Worm (Caenorhabditis elegans) whole organism, L4 larva: ENCODE data around the gene B0361.14.

Experiments used
- F44E2.7 ChIP-seq: fragments of 200-800 bp; sonication (Bioruptor generic); IDR thresholded peaks from 2 replicates; pipeline ENCODE4 v2.1.2; 2022; ENCODE audit warnings: missing genetic modification characterization, missing compliant biosample characterization
- T20F7.1 ChIP-seq: fragments of 200-800 bp; sonication (Bioruptor generic); optimal IDR thresholded peaks from 2 replicates; lab custom pipeline; 2018; ENCODE audit warnings: mild to moderate bottlenecking, missing genetic modification characterization, missing compliant biosample characterization
- Y105C5A.15 ChIP-seq: fragments of 200-800 bp; sonication (Bioruptor generic); IDR thresholded peaks from 2 replicates; pipeline ENCODE4 v1.3.6; 2022; ENCODE audit warnings: missing genetic modification characterization, missing compliant biosample characterization
- aha-1 ChIP-seq: fragments of 150-350 bp; peaks from one replicate; lab custom pipeline; 2014; ENCODE audit warnings: missing biosample characterization, missing genetic modification characterization
- ama-1 ChIP-seq: fragments of 150-350 bp; optimal IDR thresholded peaks from 2 replicates; lab custom pipeline; 2014; ENCODE audit warnings: inconsistent platforms, mixed read lengths
- ceh-82 ChIP-seq: sonication (generic microtip); optimal IDR thresholded peaks from 2 replicates; lab custom pipeline; 2017; ENCODE audit warnings: missing biosample characterization, missing genetic modification characterization
- cey-2 ChIP-seq: sonication (generic microtip); optimal IDR thresholded peaks from 3 replicates; lab custom pipeline; 2017; ENCODE audit warnings: missing genetic modification characterization, mild to moderate bottlenecking, missing compliant biosample characterization, antibody characterized with exemption, borderline replicate concordance; ENCODE audit not compliant: insufficient read depth
- ctbp-1 ChIP-seq: fragments of 200-800 bp; sonication (Bioruptor generic); IDR thresholded peaks from 2 replicates; pipeline ENCODE4 v1.3.6; 2022; ENCODE audit warnings: missing genetic modification reagents, missing genetic modification characterization, missing compliant biosample characterization
- daf-16 ChIP-seq, 3 experiments: sonication (generic microtip); optimal IDR thresholded peaks; 2 replicates each; lab custom pipeline; 2016 to 2017; ENCODE audit warnings: missing genetic modification characterization in 3 of 3, missing genetic modification reagents in 3 of 3, mild to moderate bottlenecking in 2 of 3, missing compliant biosample characterization in 2 of 3, missing biosample characterization in 1 of 3, moderate library complexity in 1 of 3
- dmd-6 ChIP-seq: fragments of 200-800 bp; sonication (Bioruptor generic); IDR thresholded peaks from 2 replicates; pipeline ENCODE4 v1.3.6; 2022; ENCODE audit warnings: missing genetic modification reagents, missing genetic modification characterization, missing compliant biosample characterization
- dve-1 ChIP-seq: sonication (generic microtip); optimal IDR thresholded peaks from 2 replicates; lab custom pipeline; 2017; ENCODE audit warnings: antibody characterized with exemption, mild to moderate bottlenecking, missing genetic modification characterization, missing compliant biosample characterization; ENCODE audit not compliant: insufficient read depth
- hif-1 ChIP-seq, 2 experiments: sonication (generic microtip); optimal IDR thresholded peaks; 2 replicates each; lab custom pipeline; 2016 to 2017; ENCODE audit warnings: missing compliant biosample characterization in 2 of 2, missing genetic modification characterization in 2 of 2, missing genetic modification reagents in 2 of 2, missing genotype in 2 of 2, mild to moderate bottlenecking in 1 of 2
- hlh-11 ChIP-seq: fragments of 200-800 bp; sonication (Bioruptor generic); optimal IDR thresholded peaks from 2 replicates; lab custom pipeline; 2018; ENCODE audit warnings: mild to moderate bottlenecking, missing genetic modification characterization, missing compliant biosample characterization
- hlh-30 ChIP-seq: sonication (generic microtip); optimal IDR thresholded peaks from 2 replicates; lab custom pipeline; 2017; ENCODE audit warnings: antibody characterized with exemption, mild to moderate bottlenecking, missing genetic modification characterization, missing compliant biosample characterization; ENCODE audit not compliant: insufficient read depth
- lim-7 ChIP-seq: fragments of 200-800 bp; sonication (Bioruptor generic); IDR thresholded peaks from 2 replicates; pipeline ENCODE4 v1.3.6; 2022; ENCODE audit warnings: missing genetic modification characterization, missing compliant biosample characterization
- lin-29 ChIP-seq: fragments of 200-800 bp; sonication (Bioruptor generic); IDR thresholded peaks from 2 replicates; pipeline ENCODE4 v1.3.6; 2022; ENCODE audit warnings: missing genetic modification reagents, missing genetic modification characterization, missing compliant biosample characterization
- lir-3 ChIP-seq: sonication (generic microtip); optimal IDR thresholded peaks from 2 replicates; lab custom pipeline; 2016; ENCODE audit warnings: mild to moderate bottlenecking, missing genetic modification characterization, missing compliant biosample characterization
- lsy-2 ChIP-seq, 2 experiments: fragments of 150-350 bp in 1 of 2; sonication (generic microtip) in 1 of 2; optimal IDR thresholded peaks; 2 replicates each; lab custom pipeline; 2014 to 2017; ENCODE audit warnings: missing biosample characterization in 2 of 2, missing genetic modification characterization in 2 of 2
- mdl-1 ChIP-seq, 2 experiments: fragments of 150-350 bp in 1 of 2; sonication (generic microtip) in 1 of 2; optimal IDR thresholded peaks; 2 replicates each; lab custom pipeline; 2014 to 2017; ENCODE audit warnings: missing biosample characterization in 2 of 2, missing genetic modification characterization in 2 of 2
- mep-1 ChIP-seq: fragments of 150-350 bp; sonication (generic microtip); optimal IDR thresholded peaks from 3 replicates; lab custom pipeline; 2014; ENCODE audit warnings: missing biosample characterization, missing genetic modification characterization
- mes-2 ChIP-seq: sonication (generic microtip); optimal IDR thresholded peaks from 2 replicates; lab custom pipeline; 2016; ENCODE audit warnings: missing genotype, mild to moderate bottlenecking, missing genetic modification characterization, missing compliant biosample characterization; ENCODE audit not compliant: poor library complexity, severe bottlenecking
- mxl-3 ChIP-seq: fragments of 200-800 bp; sonication (Bioruptor generic); optimal IDR thresholded peaks from 2 replicates; lab custom pipeline; 2018; ENCODE audit warnings: mild to moderate bottlenecking, missing genetic modification characterization, missing compliant biosample characterization
- nhr-10 ChIP-seq: fragments of 150-350 bp; optimal IDR thresholded peaks from 2 replicates; lab custom pipeline; 2014; ENCODE audit warnings: missing biosample characterization, missing genetic modification characterization
- nhr-25 ChIP-seq: sonication (generic microtip); optimal IDR thresholded peaks from 2 replicates; lab custom pipeline; 2017; ENCODE audit warnings: missing genetic modification characterization, mild to moderate bottlenecking, missing compliant biosample characterization, antibody characterized with exemption, moderate library complexity, borderline replicate concordance; ENCODE audit not compliant: insufficient read depth
- nhr-28 ChIP-seq: fragments of 150-350 bp; optimal IDR thresholded peaks from 2 replicates; lab custom pipeline; 2014; ENCODE audit warnings: missing biosample characterization, missing genetic modification characterization
- nhr-48 ChIP-seq: sonication (generic microtip); optimal IDR thresholded peaks from 2 replicates; lab custom pipeline; 2016; ENCODE audit warnings: mild to moderate bottlenecking, missing genetic modification characterization, missing compliant biosample characterization
- nhr-6 ChIP-seq: fragments of 150-350 bp; optimal IDR thresholded peaks from 2 replicates; lab custom pipeline; 2014; ENCODE audit warnings: missing biosample characterization, missing genetic modification characterization
- saeg-2 ChIP-seq: fragments of 200-800 bp; sonication (Bioruptor generic); IDR thresholded peaks from 2 replicates; pipeline ENCODE4 v1.3.6; 2022; ENCODE audit warnings: missing genetic modification reagents, missing genetic modification characterization, missing compliant biosample characterization
- unc-62 ChIP-seq, 3 experiments: fragments of 150-350 bp in 1 of 3; sonication (generic microtip); optimal IDR thresholded peaks in 2 of 3; peaks in 1 of 3; 1 replicate in 1 of 3; 2 replicates in 2 of 3; lab custom pipeline; 2014 to 2017; ENCODE audit warnings: missing biosample characterization in 3 of 3, missing genetic modification characterization in 3 of 3, missing genetic modification reagents in 3 of 3, missing genotype in 1 of 3

B0361.14 gene

ce11 chrIII:7298045-7298444, 1.3 kb downstream of the B0361.14 start:
- TF ChIP-seq mxl-3 (no peak), ama-1 (peak; percentile 78), lin-29 (GFP tag; lab: Robert Waterston, UW) (no peak)

ce11 chrIII:7297045-7297680, 2.2 kb downstream of the B0361.14 start:
- TF ChIP-seq lim-7 (GFP tag; lab: Robert Waterston, UW) = no peak
- peak; percentile 1 for TF ChIP-seq dve-1 (tag; lab: Kevin White, UChicago)
- TF ChIP-seq mep-1 (tag; lab: Kevin White, UChicago) = peak; percentile 22
- peak in 1 of 2 experiments; percentile 4 for TF ChIP-seq lsy-2 (tag; optimal IDR thresholded peaks at IDR 0.05; lab: Kevin White, UChicago)
- no peak for TF ChIP-seq ama-1
- peak; percentile 24 for TF ChIP-seq mxl-3
- TF ChIP-seq nhr-28 (tag; lab: Kevin White, UChicago) = peak; percentile 14
- peak; percentile 18 for TF ChIP-seq mes-2 (tag; lab: Kevin White, UChicago)
- TF ChIP-seq dmd-6 (GFP tag; lab: Robert Waterston, UW) = peak; percentile 33; the same call in 1 of the 2 replicates
- no peak for TF ChIP-seq ctbp-1 (GFP tag; lab: Robert Waterston, UW)
- TF ChIP-seq ceh-82 (tag; lab: Kevin White, UChicago) = no peak
- TF ChIP-seq T20F7.1 = peak; percentile 19
- TF ChIP-seq hlh-11 (tag; lab: Kevin White, UChicago) = peak; percentile 10
- TF ChIP-seq mdl-1 (tag; optimal IDR thresholded peaks at IDR 0.05; lab: Kevin White, UChicago) = peak in 1 of 2 experiments; percentile 27
- peak in 1 of 2 experiments; percentile 93 for TF ChIP-seq unc-62 (GFP tag; optimal IDR thresholded peaks at IDR 0.05 in 1 of 2; lab: Kevin White, UChicago)
- no peak for TF ChIP-seq unc-62 (tag; optimal IDR thresholded peaks at IDR 0.05; lab: Kevin White, UChicago)

ce11 chrIII:7296092-7296668, 3.2 kb downstream of the B0361.14 start:
- TF ChIP-seq hlh-11 (tag; lab: Kevin White, UChicago) = peak; percentile 21
- peak in 1 of 2 experiments; percentile 35 for TF ChIP-seq lsy-2 (tag; optimal IDR thresholded peaks at IDR 0.05; lab: Kevin White, UChicago)
- TF ChIP-seq nhr-10 (tag; lab: Kevin White, UChicago) = no peak
- TF ChIP-seq daf-16 (GFP tag; optimal IDR thresholded peaks at IDR 0.05; lab: Kevin White, UChicago) = no peak
- TF ChIP-seq daf-16 (tag; optimal IDR thresholded peaks at IDR 0.05; lab: Kevin White, UChicago) = no peak
- peak; percentile 37 for TF ChIP-seq nhr-25
- TF ChIP-seq aha-1 (tag; lab: Kevin White, UChicago) = peak; percentile 13
- 0 out of 2 replicates have a peak, but pooled peaks have one; percentile 10 for TF ChIP-seq dmd-6 (GFP tag; lab: Robert Waterston, UW)
- TF ChIP-seq nhr-6 = no peak
- no peak for TF ChIP-seq mdl-1 (tag; optimal IDR thresholded peaks at IDR 0.05; lab: Kevin White, UChicago)
- TF ChIP-seq F44E2.7 (GFP tag; lab: Robert Waterston, UW) = no peak
- TF ChIP-seq lir-3 (tag; lab: Kevin White, UChicago) = no peak
- no peak for TF ChIP-seq nhr-48 (tag; lab: Kevin White, UChicago)
- TF ChIP-seq mxl-3 = no peak
- TF ChIP-seq saeg-2 (GFP tag; lab: Robert Waterston, UW) = no peak
- no peak for TF ChIP-seq hif-1 (tag; optimal IDR thresholded peaks at IDR 0.05; lab: Kevin White, UChicago)
- TF ChIP-seq ama-1 = no peak
- peak; percentile 25 for TF ChIP-seq hlh-30 (tag; lab: Kevin White, UChicago)
- TF ChIP-seq nhr-28 (tag; lab: Kevin White, UChicago) = peak; percentile 61
- TF ChIP-seq Y105C5A.15 (GFP tag; lab: Robert Waterston, UW) = no peak
- TF ChIP-seq ceh-82 (tag; lab: Kevin White, UChicago) = no peak
- TF ChIP-seq cey-2 (tag; lab: Kevin White, UChicago) = no peak
- peak in 1 of 2 experiments; percentile 99 for TF ChIP-seq unc-62 (GFP tag; optimal IDR thresholded peaks at IDR 0.05 in 1 of 2; lab: Kevin White, UChicago)
- no peak for TF ChIP-seq unc-62 (tag; optimal IDR thresholded peaks at IDR 0.05; lab: Kevin White, UChicago)
- peak; percentile 29 for TF ChIP-seq mep-1 (tag; lab: Kevin White, UChicago)
